Worm (Caenorhabditis elegans): ENCODE results near the gene srr-9.

Gene srr-9

DNA sequence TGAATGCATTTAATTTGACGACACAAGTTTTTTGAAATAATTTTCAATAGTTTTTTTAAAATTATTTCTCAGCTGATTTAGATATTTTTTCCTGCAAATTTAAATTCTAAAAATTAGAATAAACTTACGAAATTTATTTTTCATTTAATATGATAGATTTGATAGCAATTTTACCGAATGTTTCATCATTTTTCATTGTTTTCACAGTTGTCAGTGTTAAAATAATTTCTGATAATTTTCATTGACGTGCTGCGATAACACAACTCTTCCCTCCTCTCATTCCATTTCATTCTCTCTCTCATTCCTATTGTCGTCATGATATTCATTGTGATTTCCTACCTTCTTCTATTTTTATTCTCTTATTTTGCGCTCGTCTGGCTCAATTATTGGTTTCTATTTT lies 22.4 kb downstream of the srr-9 start, which contains the start of gene hint-3:
hint-3 (plus strand) TSS at position 301 of the 400 bp plus-strand sequence.
- no peak for TF ChIP-seq sptf-1 (tag; optimal IDR thresholded peaks at IDR 0.05)
- TF ChIP-seq ceh-43 (GFP tag; optimal IDR thresholded peaks at IDR 0.05) = no peak
- TF ChIP-seq ceh-83 (GFP tag; optimal IDR thresholded peaks at IDR 0.05) = no peak
- TF ChIP-seq nhr-28 (tag; optimal IDR thresholded peaks at IDR 0.05) = no peak
- no peak for TF ChIP-seq hlh-1 (tag; optimal IDR thresholded peaks at IDR 0.05)
- TF ChIP-seq nhr-12 (tag; optimal IDR thresholded peaks at IDR 0.05) = no peak
- TF ChIP-seq elt-1 (tag; optimal IDR thresholded peaks at IDR 0.05; ENCODE audit: borderline replicate concordance, insufficient read depth) = no peak
- no peak for TF ChIP-seq sem-2 (GFP tag; optimal IDR thresholded peaks at IDR 0.05)
- no peak for TF ChIP-seq mab-5 (tag; optimal IDR thresholded peaks at IDR 0.05)
- TF ChIP-seq pha-4 (tag; optimal IDR thresholded peaks at IDR 0.05) = no peak
- no peak for TF ChIP-seq M03D4.4 (tag; optimal IDR thresholded peaks at IDR 0.05)
- TF ChIP-seq unc-62 (GFP tag; optimal IDR thresholded peaks at IDR 0.05) = no peak
- no peak for TF ChIP-seq lin-13 (tag; optimal IDR thresholded peaks at IDR 0.05)
- TF ChIP-seq nhr-2 (tag; optimal IDR thresholded peaks at IDR 0.05) = no peak

DNA sequence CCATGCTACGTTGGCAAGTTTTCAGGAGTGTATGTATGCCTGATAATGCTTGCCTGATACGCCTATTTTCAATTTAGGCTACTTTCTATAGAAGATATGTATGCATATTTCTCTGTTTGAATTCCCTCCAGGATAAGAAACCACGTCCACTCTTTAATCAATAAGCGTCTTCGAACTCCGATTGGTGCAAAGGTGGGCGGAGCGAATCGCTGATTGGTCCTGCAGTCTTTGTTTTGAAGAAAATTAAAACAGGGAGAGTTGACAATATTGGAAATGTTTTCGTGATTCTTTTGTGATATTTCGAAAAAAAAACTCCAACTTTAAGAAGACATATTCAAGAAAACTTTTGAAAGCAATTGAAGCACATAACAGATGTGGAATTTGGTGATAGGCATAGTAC lies 24.1 kb downstream of the srr-9 start:
- no peak for TF ChIP-seq nhr-237 (tag; optimal IDR thresholded peaks at IDR 0.05)

DNA sequence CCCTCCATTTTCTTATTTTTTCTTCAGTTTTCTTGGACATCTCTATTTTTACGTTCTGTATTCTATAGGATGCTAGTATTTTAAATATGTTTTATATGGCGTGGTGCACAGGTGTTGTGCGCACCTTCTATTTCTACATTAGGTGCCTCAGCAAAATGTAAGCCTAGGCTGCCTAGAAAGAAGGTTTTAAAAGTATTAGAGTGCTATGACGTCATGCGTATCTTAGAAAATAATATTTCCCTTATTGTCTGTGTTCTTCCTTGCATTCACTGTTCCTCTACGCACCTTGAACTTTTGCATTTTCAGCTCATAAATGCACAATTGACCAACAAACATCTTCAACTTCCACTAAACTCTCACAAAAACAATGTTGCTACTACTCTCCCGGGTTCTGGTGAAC lies 33.2 kb downstream of the srr-9 start, which contains the start of gene frpr-3:
frpr-3 (plus strand) TSS at position 301 of the 400 bp plus-strand sequence.
- TF ChIP-seq ces-1 (GFP tag; optimal IDR thresholded peaks at IDR 0.05) (no peak), nhr-237 (tag; optimal IDR thresholded peaks at IDR 0.05) (no peak), blmp-1 (tag; optimal IDR thresholded peaks at IDR 0.05) (no peak), sem-2 (GFP tag; optimal IDR thresholded peaks at IDR 0.05) (no peak), ztf-11 (tag; optimal IDR thresholded peaks at IDR 0.05) (no peak), nhr-2 (tag; optimal IDR thresholded peaks at IDR 0.05) (no peak), ceh-83 (GFP tag; optimal IDR thresholded peaks at IDR 0.05) (no peak), nhr-76 (tag; optimal IDR thresholded peaks at IDR 0.05) (no peak), lsy-2 (tag; optimal IDR thresholded peaks at IDR 0.05) (no peak), unc-120 (tag; optimal IDR thresholded peaks at IDR 0.05; ENCODE audit: poor library complexity, severe bottlenecking) (no peak), snpc-4 (tag; optimal IDR thresholded peaks at IDR 0.05) (no peak), elt-3 (tag; optimal IDR thresholded peaks at IDR 0.05) (no peak), zip-8 (tag; optimal IDR thresholded peaks at IDR 0.05) (no peak), flh-1 (GFP tag; optimal IDR thresholded peaks at IDR 0.05) (no peak), elt-1 (tag; optimal IDR thresholded peaks at IDR 0.05; ENCODE audit: borderline replicate concordance, insufficient read depth) (no peak), drap-1 (GFP tag; optimal IDR thresholded peaks at IDR 0.05) (no peak)

DNA sequence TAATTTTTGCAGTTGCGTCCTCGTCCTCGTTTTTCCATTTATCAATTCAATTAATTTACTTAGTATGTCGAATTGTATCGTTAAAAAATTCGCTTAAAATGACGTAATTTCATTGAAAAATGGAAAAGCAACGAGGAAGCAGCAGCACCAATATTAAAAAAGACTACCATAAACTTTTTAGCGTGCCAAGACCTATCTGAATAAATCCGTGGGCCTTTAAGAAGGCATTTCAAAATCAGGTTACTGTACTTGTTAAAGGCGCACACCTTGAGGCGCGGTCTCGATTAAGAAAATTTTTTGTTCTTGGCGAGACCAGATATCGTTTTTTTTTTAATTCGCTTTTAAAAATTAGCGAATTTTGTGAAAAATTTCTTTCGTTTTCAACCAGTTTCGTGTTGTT lies 35.8 kb downstream of the srr-9 start:
- TF ChIP-seq flh-1 (GFP tag; optimal IDR thresholded peaks at IDR 0.05) (no peak), lin-32 (GFP tag; optimal IDR thresholded peaks at IDR 0.05) (no peak), blmp-1 (tag; optimal IDR thresholded peaks at IDR 0.05) (no peak), nhr-28 (tag; optimal IDR thresholded peaks at IDR 0.05) (no peak), elt-3 (tag; optimal IDR thresholded peaks at IDR 0.05) (no peak), nhr-76 (tag; optimal IDR thresholded peaks at IDR 0.05) (no peak), ceh-43 (GFP tag; optimal IDR thresholded peaks at IDR 0.05) (no peak), lin-13 (tag; optimal IDR thresholded peaks at IDR 0.05) (no peak), zip-8 (tag; optimal IDR thresholded peaks at IDR 0.05) (no peak), elt-1 (tag; optimal IDR thresholded peaks at IDR 0.05; ENCODE audit: borderline replicate concordance, insufficient read depth) (no peak), unc-120 (tag; optimal IDR thresholded peaks at IDR 0.05; ENCODE audit: poor library complexity, severe bottlenecking) (no peak), unc-62 (GFP tag; optimal IDR thresholded peaks at IDR 0.05) (no peak), ceh-83 (GFP tag; optimal IDR thresholded peaks at IDR 0.05) (no peak), ceh-39 (tag; optimal IDR thresholded peaks at IDR 0.05) (no peak)

DNA sequence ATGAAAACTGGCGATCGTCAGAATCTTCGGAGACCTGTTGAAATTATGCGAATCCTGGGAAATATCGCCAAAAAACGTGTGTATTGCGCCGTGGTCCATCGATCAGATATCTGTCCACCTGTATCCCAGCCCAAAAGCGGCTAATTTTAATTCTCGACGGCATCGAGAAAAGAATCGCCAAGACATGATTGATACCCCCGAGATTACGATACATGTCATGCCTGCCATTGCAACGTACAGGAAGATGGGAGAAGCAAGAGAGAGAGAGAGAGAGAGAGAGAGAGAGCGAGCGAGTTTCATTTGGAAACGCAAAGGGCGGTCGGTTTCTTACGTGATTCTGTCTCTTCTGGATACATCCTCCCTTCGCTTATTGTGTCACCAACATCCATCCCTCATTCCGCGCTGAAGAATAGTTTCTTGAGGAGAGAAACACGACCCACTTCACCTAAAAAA lies 36.4 kb downstream of the srr-9 start, which contains the start of gene grl-10:
grl-10 (plus strand) TSS at position 403 of the 453 bp plus-strand sequence.
- TF ChIP-seq flh-1 (GFP tag; optimal IDR thresholded peaks at IDR 0.05) (no peak), elt-1 (tag; optimal IDR thresholded peaks at IDR 0.05; ENCODE audit: borderline replicate concordance, insufficient read depth) (peak; percentile 70), ham-2 (GFP tag; optimal IDR thresholded peaks at IDR 0.05) (peak; percentile 28), unc-62 (GFP tag; optimal IDR thresholded peaks at IDR 0.05) (no peak)

DNA sequence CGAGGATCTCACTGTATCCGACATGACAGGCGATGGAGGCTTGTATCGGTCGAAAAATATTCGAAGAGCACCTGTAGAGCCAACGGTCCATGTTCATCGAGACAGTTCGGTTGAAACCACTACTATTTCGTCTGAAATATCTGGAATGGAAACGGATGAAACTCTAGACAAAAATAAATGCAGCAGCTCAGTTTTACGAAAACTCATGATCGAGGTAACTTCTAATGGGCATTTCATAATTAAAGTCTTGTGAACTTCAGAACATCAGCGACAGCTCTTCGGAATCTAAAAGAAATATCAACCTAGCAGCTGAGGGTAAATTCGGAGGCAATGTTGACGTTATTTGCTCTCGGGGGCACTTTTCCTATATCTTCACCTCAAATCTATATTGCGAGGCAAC lies 37.4 kb downstream of the srr-9 start:
- no peak for TF ChIP-seq snpc-4 (tag; optimal IDR thresholded peaks at IDR 0.05)
- no peak for TF ChIP-seq nhr-28 (tag; optimal IDR thresholded peaks at IDR 0.05)
- no peak for TF ChIP-seq nhr-76 (tag; optimal IDR thresholded peaks at IDR 0.05)
- TF ChIP-seq ceh-39 (tag; optimal IDR thresholded peaks at IDR 0.05) = no peak
- no peak for TF ChIP-seq nhr-237 (tag; optimal IDR thresholded peaks at IDR 0.05)
- TF ChIP-seq zip-8 (tag; optimal IDR thresholded peaks at IDR 0.05) = no peak
- no peak for TF ChIP-seq mep-1 (tag; optimal IDR thresholded peaks at IDR 0.05)
- no peak for TF ChIP-seq lin-13 (tag; optimal IDR thresholded peaks at IDR 0.05)
- TF ChIP-seq ceh-83 (GFP tag; optimal IDR thresholded peaks at IDR 0.05) = no peak
- no peak for TF ChIP-seq sptf-1 (tag; optimal IDR thresholded peaks at IDR 0.05)
- TF ChIP-seq mls-2 (tag; optimal IDR thresholded peaks at IDR 0.05) = no peak
- TF ChIP-seq elt-1 (tag; optimal IDR thresholded peaks at IDR 0.05; ENCODE audit: borderline replicate concordance, insufficient read depth) = no peak
- no peak for TF ChIP-seq ceh-43 (GFP tag; optimal IDR thresholded peaks at IDR 0.05)
- TF ChIP-seq hlh-1 (tag; optimal IDR thresholded peaks at IDR 0.05) = no peak
- no peak for TF ChIP-seq cnd-1 (tag; optimal IDR thresholded peaks at IDR 0.05)
- no peak for TF ChIP-seq nhr-12 (tag; optimal IDR thresholded peaks at IDR 0.05)

All from whole organism, mixed stage, embryonic.